Fruit fly (Drosophila melanogaster) whole organism, adult: ENCODE measurements around the gene CG17118.

Experiments
- CG11617 ChIP-seq: fragments of 200-800 bp; sonication (Bioruptor generic); optimal IDR thresholded peaks from 2 replicates; lab custom pipeline; 2017; ENCODE audit warnings: mild to moderate bottlenecking, missing biosample characterization, missing genetic modification reagents, missing genetic modification characterization
- CG12768 ChIP-seq: fragments of 200-800 bp; sonication (Bioruptor generic); optimal IDR thresholded peaks from 2 replicates; lab custom pipeline; 2017; ENCODE audit warnings: missing biosample characterization, missing genetic modification characterization, mild to moderate bottlenecking, moderate library complexity, missing genetic modification reagents
- CG14711 ChIP-seq: fragments of 200-800 bp; sonication (Bioruptor generic); optimal IDR thresholded peaks from 2 replicates; lab custom pipeline; 2018; ENCODE audit warnings: missing biosample characterization, mild to moderate bottlenecking, missing genetic modification characterization, moderate library complexity
- CG1620 ChIP-seq: fragments of 200-800 bp; sonication (Bioruptor generic); optimal IDR thresholded peaks from 2 replicates; lab custom pipeline; 2016; ENCODE audit warnings: missing biosample characterization, missing genetic modification characterization
- CG33017 ChIP-seq: fragments of 200-800 bp; sonication (Bioruptor generic); optimal IDR thresholded peaks from 2 replicates; lab custom pipeline; 2018; ENCODE audit warnings: missing biosample characterization, mild to moderate bottlenecking, missing genetic modification characterization, moderate library complexity
- CG5204 ChIP-seq: fragments of 200-800 bp; sonication (Bioruptor generic); optimal IDR thresholded peaks from 2 replicates; lab custom pipeline; 2016; ENCODE audit warnings: missing biosample characterization, missing genetic modification characterization
- CG7045 ChIP-seq: fragments of 200-800 bp; sonication (Bioruptor generic); optimal IDR thresholded peaks from 2 replicates; lab custom pipeline; 2017; ENCODE audit warnings: missing biosample characterization, mild to moderate bottlenecking, missing genetic modification characterization
- CG7101 ChIP-seq: fragments of 200-800 bp; sonication (Bioruptor generic); optimal IDR thresholded peaks from 2 replicates; lab custom pipeline; 2018; ENCODE audit warnings: missing biosample characterization, mild to moderate bottlenecking, missing genetic modification characterization, moderate library complexity
- Clk ChIP-seq: fragments of 200-800 bp; sonication (Bioruptor generic); optimal IDR thresholded peaks from 2 replicates; lab custom pipeline; 2017; ENCODE audit warnings: missing biosample characterization, missing genetic modification characterization
- Crg-1 ChIP-seq: fragments of 200-800 bp; sonication (Bioruptor generic); optimal IDR thresholded peaks from 2 replicates; lab custom pipeline; 2016; ENCODE audit warnings: missing biosample characterization, missing genetic modification characterization
- Hr96 ChIP-seq: fragments of 200-800 bp; sonication (Bioruptor generic); optimal IDR thresholded peaks from 2 replicates; lab custom pipeline; 2016; ENCODE audit warnings: missing biosample characterization, missing genetic modification characterization
- Mnt ChIP-seq: fragments of 200-800 bp; sonication (Bioruptor generic); optimal IDR thresholded peaks from 2 replicates; lab custom pipeline; 2016; ENCODE audit warnings: missing biosample characterization, mild to moderate bottlenecking, missing genetic modification characterization
- bab1 ChIP-seq: fragments of 200-800 bp; sonication (Bioruptor generic); optimal IDR thresholded peaks from 3 replicates; lab custom pipeline; 2019; ENCODE audit warnings: missing biosample characterization, mild to moderate bottlenecking, missing genetic modification characterization, moderate library complexity
- cic ChIP-seq: fragments of 200-800 bp; sonication (Bioruptor generic); optimal IDR thresholded peaks from 2 replicates; lab custom pipeline; 2017; ENCODE audit warnings: missing biosample characterization, mild to moderate bottlenecking, missing genetic modification characterization, moderate library complexity
- cnc ChIP-seq, 2 experiments: fragments of >200 bp; optimal IDR thresholded peaks; 2 replicates each; lab custom pipeline; 2017
- kay ChIP-seq: fragments of 200-800 bp; sonication (Bioruptor generic); peaks from one replicate; lab custom pipeline; 2016; ENCODE audit warnings: missing biosample characterization, missing genetic modification characterization, borderline replicate concordance
- ovo ChIP-seq: fragments of 200-800 bp; sonication (Bioruptor generic); optimal IDR thresholded peaks from 2 replicates; lab custom pipeline; 2016; ENCODE audit warnings: missing biosample characterization, missing genetic modification characterization
- pad ChIP-seq: fragments of 200-800 bp; sonication (Bioruptor generic); optimal IDR thresholded peaks from 3 replicates; lab custom pipeline; 2017; ENCODE audit warnings: missing biosample characterization, missing genetic modification characterization, mild to moderate bottlenecking, moderate library complexity, missing genetic modification reagents
- tj ChIP-seq: fragments of 200-800 bp; sonication (Bioruptor generic); optimal IDR thresholded peaks from 3 replicates; lab custom pipeline; 2017; ENCODE audit warnings: missing biosample characterization, mild to moderate bottlenecking, missing genetic modification characterization, moderate library complexity
- toe ChIP-seq: fragments of 200-800 bp; sonication (Bioruptor generic); optimal IDR thresholded peaks from 2 replicates; lab custom pipeline; 2016; ENCODE audit warnings: missing biosample characterization, missing genetic modification characterization

Gene CG17118

DNA sequence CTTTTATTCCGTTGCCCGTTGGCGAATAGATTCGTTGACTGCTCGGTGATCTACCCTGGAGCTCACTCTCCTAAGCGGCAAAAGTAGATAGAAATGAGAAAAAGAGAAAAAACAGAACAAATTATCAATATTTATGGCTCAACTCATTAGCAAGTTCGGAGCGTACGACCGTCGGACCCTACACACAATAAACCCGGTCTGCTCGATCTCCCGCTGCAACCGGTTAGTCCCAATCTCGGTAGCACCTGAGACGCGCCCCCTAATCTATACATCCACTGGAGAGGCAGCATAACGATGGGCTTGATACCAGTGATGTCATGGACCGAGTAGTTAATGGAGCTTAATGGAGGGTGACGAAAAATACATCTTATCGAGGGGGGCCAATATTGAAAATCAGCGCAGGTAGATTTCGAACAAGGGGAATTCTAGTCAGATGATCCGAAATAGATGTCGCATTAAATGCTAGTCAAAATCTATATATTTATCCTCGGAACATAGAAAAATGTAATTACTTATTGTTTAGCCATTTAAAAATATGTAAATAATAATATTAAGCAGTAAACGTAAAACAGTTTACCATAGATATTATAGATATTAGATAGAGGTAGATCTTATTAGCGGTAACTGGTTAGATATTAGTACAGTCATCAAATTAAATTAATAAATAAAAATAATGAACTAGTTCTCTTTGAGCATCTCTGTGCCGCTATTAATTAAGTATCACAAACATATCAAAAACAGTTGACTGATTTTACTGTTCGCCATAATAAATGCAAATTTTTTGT lies 42.9 kb upstream of the CG17118 start, which contains the start of gene CG7296:
CG7296 (minus strand) TSS at position 58 of the 785 bp plus-strand sequence.
- TF ChIP-seq Crg-1 (GFP tag; lab: Kevin White, UChicago) (no peak), ovo (GFP tag; lab: Kevin White, UChicago) (no peak), bab1 (no peak), CG11617 (GFP tag; lab: Kevin White, UChicago) (no peak), Clk (GFP tag; lab: Kevin White, UChicago) (no peak), pad (no peak), CG12768 (GFP tag; lab: Kevin White, UChicago) (no peak), CG7045 (GFP tag; lab: Kevin White, UChicago) (no peak), kay (GFP tag; lab: Kevin White, UChicago) (no peak), Hr96 (GFP tag; lab: Kevin White, UChicago) (no peak)

DNA sequence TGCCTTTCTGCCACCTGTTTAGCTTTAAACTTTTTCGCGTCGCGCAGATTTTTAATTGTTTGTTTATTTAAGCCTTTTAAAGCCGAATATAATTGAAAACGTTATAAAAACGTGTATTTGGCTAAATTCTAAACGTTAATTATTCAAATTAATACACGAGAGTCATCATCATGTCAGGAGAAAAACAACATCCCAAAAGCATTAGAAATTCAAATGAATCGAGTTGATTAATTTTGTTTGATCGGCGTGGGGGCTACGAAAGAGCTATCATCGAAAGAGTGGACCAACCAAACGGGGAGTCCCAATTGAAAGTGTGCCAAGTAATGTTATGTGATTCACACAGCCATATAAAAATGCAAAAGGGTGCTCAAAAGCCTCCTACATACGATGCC lies 42.3 kb upstream of the CG17118 start:
- TF ChIP-seq Hr96 (GFP tag; lab: Kevin White, UChicago): no peak
- TF ChIP-seq CG7101 (tag; lab: Kevin White, UChicago): no peak
- TF ChIP-seq Mnt (GFP tag; lab: Kevin White, UChicago): no peak
- no peak for TF ChIP-seq tj (GFP tag; lab: Kevin White, UChicago)
- TF ChIP-seq CG1620 (GFP tag; lab: Kevin White, UChicago): no peak
- no peak for TF ChIP-seq pad
- TF ChIP-seq ovo (GFP tag; lab: Kevin White, UChicago): no peak
- TF ChIP-seq CG5204 (GFP tag; lab: Kevin White, UChicago): no peak
- no peak for TF ChIP-seq CG14711 (tag; lab: Kevin White, UChicago)
- TF ChIP-seq toe (GFP tag; lab: Kevin White, UChicago): no peak
- TF ChIP-seq cic (GFP tag; lab: Kevin White, UChicago): no peak
- TF ChIP-seq Clk (GFP tag; lab: Kevin White, UChicago): no peak
- TF ChIP-seq CG7045 (GFP tag; lab: Kevin White, UChicago): no peak
- no peak for TF ChIP-seq CG12768 (GFP tag; lab: Kevin White, UChicago)
- no peak for TF ChIP-seq cnc (optimal IDR thresholded peaks at IDR 0.05; lab: Kevin White, UChicago)
- no peak for TF ChIP-seq CG33017 (tag; lab: Kevin White, UChicago)
- no peak for TF ChIP-seq Crg-1 (GFP tag; lab: Kevin White, UChicago)

DNA sequence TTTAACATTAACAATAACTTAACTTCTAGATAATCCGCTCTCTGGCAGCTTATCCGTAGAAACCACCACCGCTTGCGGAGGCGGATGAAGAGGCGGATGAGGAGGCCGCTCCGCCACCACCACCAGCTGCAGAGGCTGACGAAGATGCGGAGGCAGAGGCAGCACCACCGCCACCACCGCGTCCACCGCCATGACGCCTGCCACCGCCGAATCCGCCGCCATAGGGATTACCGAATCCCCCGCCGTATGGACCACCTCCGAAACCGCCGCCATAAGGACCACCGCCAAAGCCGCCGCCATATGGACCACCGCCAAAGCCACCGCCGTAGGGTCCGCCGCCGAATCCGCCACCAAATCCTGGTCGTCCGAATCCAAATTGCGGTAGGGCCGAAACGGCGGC lies 41.3 kb upstream of the CG17118 start:
- TF ChIP-seq CG5204 (GFP tag; lab: Kevin White, UChicago) (no peak), cnc (optimal IDR thresholded peaks at IDR 0.05; lab: Kevin White, UChicago) (no peak), Clk (GFP tag; lab: Kevin White, UChicago) (no peak), bab1 (no peak), kay (GFP tag; lab: Kevin White, UChicago) (no peak), cic (GFP tag; lab: Kevin White, UChicago) (no peak), CG1620 (GFP tag; lab: Kevin White, UChicago) (no peak), Crg-1 (GFP tag; lab: Kevin White, UChicago) (no peak), Hr96 (GFP tag; lab: Kevin White, UChicago) (no peak), pad (no peak), CG33017 (tag; lab: Kevin White, UChicago) (no peak), toe (GFP tag; lab: Kevin White, UChicago) (no peak), ovo (GFP tag; lab: Kevin White, UChicago) (no peak), CG14711 (tag; lab: Kevin White, UChicago) (no peak)

DNA sequence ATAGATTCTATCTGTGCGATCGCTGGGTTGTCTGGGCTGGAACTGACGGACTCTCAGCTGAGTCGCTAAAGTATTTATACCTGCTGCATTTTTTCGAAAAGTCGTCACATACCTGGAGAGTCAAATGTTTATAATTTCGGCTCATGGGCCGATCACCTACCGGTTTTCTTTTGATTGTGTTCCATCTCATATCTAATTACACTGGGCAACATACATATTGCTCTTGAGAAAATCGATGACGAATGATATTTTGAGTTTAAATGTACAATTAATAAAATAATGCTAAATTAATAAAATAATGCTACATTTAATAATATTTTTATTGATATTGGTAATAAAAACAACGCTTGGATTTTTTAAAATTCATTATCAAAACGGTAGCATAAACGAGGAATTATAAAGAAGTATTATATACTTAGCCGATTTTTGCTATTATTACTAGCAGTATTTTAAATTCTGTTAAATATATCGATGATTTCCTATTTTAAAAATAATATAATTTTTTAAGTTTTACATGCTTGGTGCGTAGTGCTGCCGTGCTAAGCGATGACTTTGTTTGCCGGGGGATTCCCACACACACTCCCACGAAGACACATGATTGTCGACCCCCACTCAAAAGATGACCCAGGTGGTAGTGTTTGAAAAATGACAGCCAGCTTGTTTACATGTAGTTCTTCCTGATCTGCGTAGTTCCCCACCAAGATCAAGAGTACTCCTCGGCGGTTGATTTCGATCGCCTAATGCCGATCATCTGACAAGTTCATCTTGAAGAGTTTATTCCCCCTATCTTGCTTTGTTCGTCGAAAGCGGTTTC lies 40.6 kb upstream of the CG17118 start, which contains the start of gene CG7294:
CG7294 (minus strand) TSS at position 51 of the 814 bp plus-strand sequence.
- TF ChIP-seq tj (GFP tag; lab: Kevin White, UChicago): no peak
- no peak for TF ChIP-seq CG14711 (tag; lab: Kevin White, UChicago)
- TF ChIP-seq bab1: no peak
- TF ChIP-seq CG1620 (GFP tag; lab: Kevin White, UChicago): no peak
- TF ChIP-seq ovo (GFP tag; lab: Kevin White, UChicago): no peak
- TF ChIP-seq cic (GFP tag; lab: Kevin White, UChicago): no peak
- TF ChIP-seq cnc (optimal IDR thresholded peaks at IDR 0.05; lab: Kevin White, UChicago): no peak
- TF ChIP-seq CG11617 (GFP tag; lab: Kevin White, UChicago): no peak
- TF ChIP-seq Hr96 (GFP tag; lab: Kevin White, UChicago): no peak
- TF ChIP-seq CG7045 (GFP tag; lab: Kevin White, UChicago): no peak
- TF ChIP-seq CG5204 (GFP tag; lab: Kevin White, UChicago): no peak
- no peak for TF ChIP-seq Crg-1 (GFP tag; lab: Kevin White, UChicago)
- no peak for TF ChIP-seq pad

DNA sequence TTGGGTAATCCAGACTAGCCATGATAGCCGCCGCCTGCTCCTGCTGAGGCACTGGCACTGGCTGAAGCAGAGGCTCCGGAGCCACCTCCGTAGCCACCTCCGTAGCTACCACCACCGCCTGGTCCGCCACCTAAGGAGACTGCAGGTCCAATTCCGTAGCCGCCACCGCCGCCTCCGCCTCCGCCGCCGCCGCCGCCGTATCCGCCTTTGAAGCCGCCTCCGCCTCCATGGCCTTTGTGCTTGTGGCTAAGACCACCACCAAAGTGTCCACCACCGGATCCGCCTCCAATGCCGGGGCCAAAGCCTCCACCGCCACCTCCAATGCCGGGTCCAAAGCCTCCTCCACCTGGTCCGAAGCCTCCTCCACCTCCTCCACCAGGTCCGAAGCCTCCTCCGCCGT lies 37.0 kb upstream of the CG17118 start:
- TF ChIP-seq Crg-1 (GFP tag; lab: Kevin White, UChicago): no peak
- no peak for TF ChIP-seq CG1620 (GFP tag; lab: Kevin White, UChicago)
- no peak for TF ChIP-seq Hr96 (GFP tag; lab: Kevin White, UChicago)
- TF ChIP-seq CG33017 (tag; lab: Kevin White, UChicago): no peak
- TF ChIP-seq CG5204 (GFP tag; lab: Kevin White, UChicago): no peak
- TF ChIP-seq Clk (GFP tag; lab: Kevin White, UChicago): no peak
